Worm (Caenorhabditis elegans) whole organism, L2 larva: ENCODE measurements around the gene Y17G7B.3.

Experiments
- ama-1 ChIP-seq: fragments of 150-350 bp; optimal IDR thresholded peaks from 2 replicates; lab custom pipeline; 2018; ENCODE audit warnings: inconsistent platforms
- dmd-4 ChIP-seq: sonication (generic microtip); optimal IDR thresholded peaks from 2 replicates; lab custom pipeline; 2017; ENCODE audit warnings: missing biosample characterization, missing genetic modification characterization
- sma-3 ChIP-seq: sonication (generic microtip); optimal IDR thresholded peaks from 2 replicates; lab custom pipeline; 2016; ENCODE audit warnings: missing genetic modification reagents, missing genetic modification characterization, missing compliant biosample characterization
- snpc-4 ChIP-seq: fragments of 150-350 bp; optimal IDR thresholded peaks from 2 replicates; lab custom pipeline; 2014; ENCODE audit warnings: missing biosample characterization, missing genetic modification characterization
- unc-62 ChIP-seq: fragments of 150-350 bp; optimal IDR thresholded peaks from 2 replicates; lab custom pipeline; 2014; ENCODE audit warnings: missing biosample characterization, missing genetic modification reagents, missing genetic modification characterization

DNA sequence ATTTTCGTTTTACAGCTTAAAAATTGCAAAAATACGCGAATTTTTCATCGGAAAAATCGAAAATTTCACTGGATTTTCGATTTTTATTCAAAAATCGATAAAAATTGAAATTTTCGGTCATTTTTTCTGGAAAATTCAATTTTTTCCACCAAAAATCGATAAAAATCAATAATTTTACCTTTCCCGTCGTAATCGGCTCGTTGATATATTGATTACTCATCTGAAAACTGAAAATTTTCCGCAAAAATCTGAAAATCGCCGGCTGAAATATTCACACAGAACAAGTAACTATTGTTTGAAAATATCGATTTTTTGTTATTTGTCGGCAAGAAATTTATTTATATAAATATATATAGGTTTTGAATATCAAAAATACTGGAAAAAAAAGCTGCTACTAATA is 47.7 kb downstream of the Y17G7B.3 start, which contains the start of gene cyn-16:
- TF ChIP-seq dmd-4 (tag; lab: Kevin White, UChicago) (no peak), ama-1 (lab: Kevin White, UChicago) (peak; percentile 13), unc-62 (GFP tag; lab: Kevin White, UChicago) (no peak), sma-3 (no peak), snpc-4 (tag; lab: Kevin White, UChicago) (no peak)
